Fruit fly (Drosophila melanogaster) whole organism, embryonic: ENCODE measurements around the gene CG9799.

Experiments used
- Atf3 ChIP-seq: fragments of 200-800 bp; sonication (Bioruptor generic); optimal IDR thresholded peaks from 3 replicates; lab custom pipeline; 2016; ENCODE audit warnings: missing biosample characterization, missing genetic modification characterization
- CG10431 ChIP-seq: fragments of 200-800 bp; sonication (Bioruptor generic); optimal IDR thresholded peaks from 3 replicates; lab custom pipeline; 2018; ENCODE audit warnings: missing biosample characterization, mild to moderate bottlenecking, missing genetic modification characterization
- CG10565 ChIP-seq: fragments of 200-800 bp; sonication (Bioruptor generic); optimal IDR thresholded peaks from 3 replicates; lab custom pipeline; 2016; ENCODE audit warnings: missing biosample characterization, mild to moderate bottlenecking, missing genetic modification characterization
- CG10979 ChIP-seq: fragments of 200-800 bp; sonication (Bioruptor generic); optimal IDR thresholded peaks from 2 replicates; lab custom pipeline; 2018; ENCODE audit warnings: missing biosample characterization, mild to moderate bottlenecking, missing genetic modification characterization, moderate library complexity
- CG14965 ChIP-seq: fragments of 200-800 bp; sonication (Bioruptor generic); optimal IDR thresholded peaks from 2 replicates; lab custom pipeline; 2016; ENCODE audit warnings: missing biosample characterization, missing genetic modification characterization, borderline replicate concordance
- CG1529 ChIP-seq: fragments of 200-800 bp; sonication (Bioruptor generic); optimal IDR thresholded peaks from 3 replicates; lab custom pipeline; 2018; ENCODE audit warnings: missing biosample characterization, missing genetic modification characterization
- CG15696 ChIP-seq: fragments of 200-800 bp; sonication (Bioruptor generic); optimal IDR thresholded peaks from 2 replicates; lab custom pipeline; 2019; ENCODE audit warnings: missing biosample characterization, mild to moderate bottlenecking, missing genetic modification characterization, moderate library complexity
- CG1603 ChIP-seq: fragments of 200-800 bp; sonication (Bioruptor generic); optimal IDR thresholded peaks from 2 replicates; lab custom pipeline; 2019; ENCODE audit warnings: missing biosample characterization, mild to moderate bottlenecking, missing genetic modification characterization, moderate library complexity
- CG16779 ChIP-seq: fragments of 200-800 bp; sonication (Bioruptor generic); IDR thresholded peaks from 2 replicates; pipeline ENCODE4 v1.3.6; 2022; ENCODE audit warnings: missing biosample characterization, missing genetic modification characterization
- CG17829 ChIP-seq: fragments of 200-800 bp; optimal IDR thresholded peaks from 2 replicates; lab custom pipeline; 2019; ENCODE audit warnings: missing biosample characterization, mild to moderate bottlenecking, missing genetic modification characterization, moderate library complexity
- CG18619 ChIP-seq: fragments of 200-800 bp; sonication (Bioruptor generic); optimal IDR thresholded peaks from 3 replicates; lab custom pipeline; 2017; ENCODE audit warnings: missing biosample characterization, mild to moderate bottlenecking, missing genetic modification characterization
- CG18764 ChIP-seq: fragments of 200-800 bp; sonication (Bioruptor generic); optimal IDR thresholded peaks from 3 replicates; lab custom pipeline; 2016; ENCODE audit warnings: missing biosample characterization, missing genetic modification characterization
- CG34376 ChIP-seq: fragments of 200-800 bp; sonication (Bioruptor generic); optimal IDR thresholded peaks from 2 replicates; lab custom pipeline; 2018; ENCODE audit warnings: missing biosample characterization, mild to moderate bottlenecking, missing genetic modification characterization
- CG3726 ChIP-seq: fragments of 200-800 bp; sonication (Bioruptor generic); IDR thresholded peaks from 3 replicates; pipeline ENCODE4, ENCODE4 v1.3.6; 2022; ENCODE audit warnings: missing biosample characterization, missing genetic modification characterization
- CG3838 ChIP-seq: fragments of 200-800 bp; sonication (Bioruptor generic); optimal IDR thresholded peaks from 3 replicates; lab custom pipeline; 2016; ENCODE audit warnings: missing biosample characterization, missing genetic modification characterization
- CG3995 ChIP-seq: fragments of 200-800 bp; sonication (Bioruptor generic); optimal IDR thresholded peaks from 3 replicates; lab custom pipeline; 2016; ENCODE audit warnings: missing biosample characterization, missing genetic modification characterization
- CrebB ChIP-seq: fragments of 200-800 bp; sonication (Bioruptor generic); optimal IDR thresholded peaks from 3 replicates; lab custom pipeline; 2018; ENCODE audit warnings: missing biosample characterization, mild to moderate bottlenecking, missing genetic modification characterization
- Dll ChIP-seq: fragments of 200-800 bp; sonication (Bioruptor generic); IDR thresholded peaks from 4 replicates; pipeline ENCODE4 v1.3.6; 2022; ENCODE audit warnings: missing biosample characterization, missing genetic modification characterization; ENCODE audit not compliant: partially characterized antibody
- Doc2 ChIP-seq: fragments of 200-800 bp; sonication (Bioruptor generic); IDR thresholded peaks from 2 replicates; pipeline ENCODE4 v1.3.6; 2022; ENCODE audit warnings: missing biosample characterization, missing genetic modification characterization
- E2f1 ChIP-seq: fragments of 200-800 bp; sonication (Bioruptor generic); IDR thresholded peaks from 2 replicates; pipeline ENCODE4 v1.3.6; 2022; ENCODE audit warnings: missing biosample characterization, missing genetic modification characterization
- Fer3 ChIP-seq: fragments of 200-800 bp; sonication (Bioruptor generic); optimal IDR thresholded peaks from 2 replicates; lab custom pipeline; 2018; ENCODE audit warnings: missing biosample characterization, mild to moderate bottlenecking, missing genetic modification characterization, moderate library complexity
- Lpt ChIP-seq: fragments of >200 bp; optimal IDR thresholded peaks from 2 replicates; lab custom pipeline; 2018; ENCODE audit warnings: missing biosample characterization, missing genetic modification characterization
- Med ChIP-seq: fragments of 200-800 bp; sonication (Bioruptor generic); peaks from one replicate; lab custom pipeline; 2016; ENCODE audit warnings: missing biosample characterization, missing genetic modification characterization, mild to moderate bottlenecking, inconsistent platforms, moderate library complexity
- Mes4 ChIP-seq: fragments of 200-800 bp; sonication (Bioruptor generic); optimal IDR thresholded peaks from 2 replicates; lab custom pipeline; 2016; ENCODE audit warnings: missing biosample characterization, missing genetic modification characterization
- NC2β ChIP-seq: fragments of 200-800 bp; sonication (Bioruptor generic); optimal IDR thresholded peaks from 2 replicates; lab custom pipeline; 2016; ENCODE audit warnings: missing biosample characterization, missing genetic modification characterization
- Oli ChIP-seq: fragments of 200-800 bp; sonication (Bioruptor generic); optimal IDR thresholded peaks from 2 replicates; lab custom pipeline; 2018; ENCODE audit warnings: missing biosample characterization, mild to moderate bottlenecking, missing genetic modification characterization, moderate library complexity
- Opbp ChIP-seq: fragments of 200-800 bp; sonication (Bioruptor generic); IDR thresholded peaks from 3 replicates; pipeline ENCODE4 v1.3.6; 2022; ENCODE audit warnings: missing biosample characterization, missing genetic modification characterization; ENCODE audit not compliant: partially characterized antibody
- Ptx1 ChIP-seq: fragments of 200-800 bp; sonication (Bioruptor generic); IDR thresholded peaks from 2 replicates; pipeline ENCODE4 v1.3.6; 2022; ENCODE audit warnings: missing biosample characterization, missing genetic modification characterization
- Ravus ChIP-seq: fragments of 200-800 bp; sonication (Bioruptor generic); IDR thresholded peaks from 2 replicates; pipeline ENCODE4 v1.3.6; 2022; ENCODE audit warnings: missing biosample characterization, missing genetic modification characterization
- Side ChIP-seq: fragments of 200-800 bp; sonication (Bioruptor generic); optimal IDR thresholded peaks from 2 replicates; lab custom pipeline; 2016; ENCODE audit warnings: missing biosample characterization, missing genetic modification characterization
- Ssrp ChIP-seq: fragments of 200-800 bp; sonication (Bioruptor generic); optimal IDR thresholded peaks from 2 replicates; lab custom pipeline; 2018; ENCODE audit warnings: missing biosample characterization, mild to moderate bottlenecking, missing genetic modification characterization, moderate library complexity
- YL-1 ChIP-seq: fragments of 200-800 bp; sonication (Bioruptor generic); optimal IDR thresholded peaks from 3 replicates; lab custom pipeline; 2017; ENCODE audit warnings: missing biosample characterization, mild to moderate bottlenecking, missing genetic modification characterization
- cg ChIP-seq: fragments of 200-800 bp; sonication (Bioruptor generic); optimal IDR thresholded peaks from 3 replicates; lab custom pipeline; 2019; ENCODE audit warnings: missing biosample characterization, mild to moderate bottlenecking, missing genetic modification characterization, moderate library complexity
- dimm ChIP-seq: fragments of 200-800 bp; sonication (Bioruptor generic); IDR thresholded peaks from 2 replicates; pipeline ENCODE4 v1.3.6; 2022; ENCODE audit warnings: missing biosample characterization, missing genetic modification characterization
- dmrt11E ChIP-seq: fragments of 200-800 bp; sonication (Bioruptor generic); optimal IDR thresholded peaks from 3 replicates; lab custom pipeline; 2018; ENCODE audit warnings: missing biosample characterization, mild to moderate bottlenecking, missing genetic modification characterization, moderate library complexity
- dpn ChIP-seq, 2 experiments: fragments of 200-800 bp; sonication (Bioruptor generic); optimal IDR thresholded peaks; 3 replicates each; lab custom pipeline; 2016; ENCODE audit warnings: missing biosample characterization in 2 of 2, missing genetic modification characterization in 2 of 2
- fu2 ChIP-seq: fragments of 200-800 bp; sonication (Bioruptor generic); optimal IDR thresholded peaks from 2 replicates; lab custom pipeline; 2016; ENCODE audit warnings: missing biosample characterization, missing genetic modification characterization
- gce ChIP-seq: fragments of 200-800 bp; sonication (Bioruptor generic); IDR thresholded peaks from 3 replicates; pipeline ENCODE4 v1.3.6; 2022; ENCODE audit warnings: missing biosample characterization, missing genetic modification characterization
- grn ChIP-seq: fragments of 200-800 bp; sonication (Bioruptor generic); optimal IDR thresholded peaks from 3 replicates; lab custom pipeline; 2017; ENCODE audit warnings: missing biosample characterization, missing genetic modification characterization
- gt ChIP-seq: fragments of 200-800 bp; sonication (Bioruptor generic); IDR thresholded peaks from 2 replicates; pipeline ENCODE4 v1.3.6; 2022; ENCODE audit warnings: missing biosample characterization, missing genetic modification characterization
- kah ChIP-seq: fragments of 200-800 bp; sonication (Bioruptor generic); optimal IDR thresholded peaks from 2 replicates; lab custom pipeline; 2018; ENCODE audit warnings: missing biosample characterization, mild to moderate bottlenecking, missing genetic modification characterization
- kni ChIP-seq: fragments of 200-800 bp; sonication (Bioruptor generic); optimal IDR thresholded peaks from 3 replicates; lab custom pipeline; 2017; ENCODE audit warnings: mild to moderate bottlenecking, missing biosample characterization, missing genetic modification reagents, missing genetic modification characterization
- odd ChIP-seq: fragments of 200-800 bp; sonication (Bioruptor generic); optimal IDR thresholded peaks from 2 replicates; lab custom pipeline; 2017; ENCODE audit warnings: missing biosample characterization, mild to moderate bottlenecking, missing genetic modification characterization
- onecut ChIP-seq: fragments of 200-800 bp; sonication (Bioruptor generic); IDR thresholded peaks from 2 replicates; pipeline ENCODE4 v1.3.6; 2022; ENCODE audit warnings: missing biosample characterization, missing genetic modification characterization
- pros ChIP-seq: fragments of 200-800 bp; sonication (Bioruptor generic); optimal IDR thresholded peaks from 3 replicates; lab custom pipeline; 2019; ENCODE audit warnings: missing biosample characterization, mild to moderate bottlenecking, missing genetic modification characterization, moderate library complexity
- sisA ChIP-seq: fragments of 200-800 bp; sonication (Bioruptor generic); IDR thresholded peaks from 2 replicates; pipeline ENCODE4 v1.3.6; 2022; ENCODE audit warnings: missing biosample characterization, missing genetic modification characterization
- so ChIP-seq: fragments of 200-800 bp; sonication (Bioruptor generic); IDR thresholded peaks from 3 replicates; pipeline ENCODE4 v1.3.6; 2022; ENCODE audit warnings: missing biosample characterization, missing genetic modification characterization
- sr ChIP-seq: fragments of 200-800 bp; sonication (Bioruptor generic); IDR thresholded peaks from 3 replicates; pipeline ENCODE4 v1.3.6; 2022; ENCODE audit warnings: missing biosample characterization, missing genetic modification characterization
- tna ChIP-seq: fragments of 200-800 bp; sonication (Bioruptor generic); IDR thresholded peaks from 2 replicates; pipeline ENCODE4 v1.3.6; 2022; ENCODE audit warnings: missing biosample characterization, missing genetic modification characterization; ENCODE audit not compliant: partially characterized antibody
- zf30C ChIP-seq: fragments of 200-800 bp; sonication (Bioruptor generic); optimal IDR thresholded peaks from 3 replicates; lab custom pipeline; 2018; ENCODE audit warnings: missing biosample characterization, mild to moderate bottlenecking, missing genetic modification characterization

Gene CG9799

DNA sequence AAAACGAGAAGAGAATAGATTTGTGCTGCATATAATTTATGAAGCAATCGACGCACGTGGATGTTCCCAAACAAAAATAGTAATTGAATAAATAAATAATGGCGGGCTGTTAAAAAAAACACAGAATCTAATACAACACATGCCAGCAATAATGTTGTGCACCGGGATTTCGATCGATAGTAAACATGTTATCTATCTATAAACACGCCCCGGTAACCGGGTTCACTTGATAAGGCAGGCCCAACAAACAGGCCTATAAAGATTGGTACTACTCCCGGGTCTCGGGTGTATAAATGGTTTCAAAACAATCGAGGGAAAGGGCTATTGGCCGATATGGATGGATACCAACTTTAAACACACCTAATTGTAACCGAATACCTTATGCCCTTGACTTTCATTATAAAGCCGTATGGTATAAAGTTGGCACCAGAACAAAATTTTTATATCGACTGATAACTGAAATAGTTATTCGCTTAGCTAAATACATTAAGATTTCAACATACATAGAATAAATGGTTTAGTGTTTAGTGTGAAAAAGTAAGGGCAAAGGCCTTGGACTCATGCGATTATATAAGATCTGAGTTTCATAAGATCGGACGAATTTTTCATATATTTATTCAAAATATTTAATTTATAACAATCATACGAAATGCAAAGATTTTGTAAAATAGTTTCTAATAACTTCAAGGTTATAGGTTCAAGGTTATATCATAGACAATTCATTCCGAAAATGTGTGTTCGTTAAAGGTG lies 22.7 kb downstream of the CG9799 start (continued):
- TF ChIP-seq CG10979 (no peak), CG1603 (tag; lab: Kevin White, UChicago) (no peak), cg (GFP tag; lab: Kevin White, UChicago) (no peak), Lpt (no peak), gce (GFP tag; lab: Robert Waterston, UW) (no peak), CG3726 (GFP tag; lab: Robert Waterston, UW) (no peak), CG10565 (GFP tag; lab: Kevin White, UChicago) (no peak), Side (no peak), dmrt11E (tag; lab: Kevin White, UChicago) (no peak), Oli (tag; lab: Kevin White, UChicago) (peak; percentile 15), CG10431 (GFP tag; lab: Kevin White, UChicago) (no peak), Dll (no peak), kni (GFP tag; lab: Kevin White, UChicago) (no peak), Ptx1 (GFP tag; lab: Robert Waterston, UW) (no peak), Doc2 (no peak), CG3995 (GFP tag; lab: Kevin White, UChicago) (no peak), onecut (GFP tag; lab: Robert Waterston, UW) (peak; percentile 50), dpn (GFP tag; optimal IDR thresholded peaks at IDR 0.05; lab: Kevin White, UChicago) (no peak), Ravus (GFP tag; lab: Robert Waterston, UW) (no peak), CG18619 (GFP tag; lab: Kevin White, UChicago) (no peak), Mes4 (GFP tag; lab: Kevin White, UChicago) (no peak), Med (GFP tag; lab: Kevin White, UChicago) (peak; percentile 58), CG15696 (tag; lab: Kevin White, UChicago) (peak; percentile 36), YL-1 (GFP tag; lab: Kevin White, UChicago) (no peak), sisA (no peak), grn (peak; percentile 68), CG34376 (GFP tag; lab: Kevin White, UChicago) (peak; percentile 41), CG1529 (GFP tag; lab: Kevin White, UChicago) (no peak), CG18764 (GFP tag; lab: Kevin White, UChicago) (no peak), gt (GFP tag; lab: Robert Waterston, UW) (no peak), CG16779 (GFP tag; lab: Robert Waterston, UW) (no peak), tna (GFP tag; lab: Robert Waterston, UW) (no peak), dimm (no peak), CG3838 (no peak), Ssrp (tag; lab: Kevin White, UChicago) (no peak), Opbp (no peak), sr (GFP tag; lab: Robert Waterston, UW) (no peak), Fer3 (no peak), kah (GFP tag; lab: Kevin White, UChicago) (no peak), odd (no peak), CrebB (tag; lab: Kevin White, UChicago) (no peak), pros (GFP tag; lab: Kevin White, UChicago) (no peak), fu2 (GFP tag; lab: Kevin White, UChicago) (no peak), NC2β (GFP tag; lab: Kevin White, UChicago) (no peak), so (0 out of 3 replicates have a peak, but pooled peaks have one; percentile 41), E2f1 (GFP tag; lab: Robert Waterston, UW) (no peak), zf30C (GFP tag; lab: Kevin White, UChicago) (no peak), Atf3 (no peak), CG14965 (GFP tag; lab: Kevin White, UChicago) (no peak), CG17829 (tag; lab: Kevin White, UChicago) (no peak)
